Fruit fly (Drosophila melanogaster) whole organism, prepupa: ENCODE results near the gene Fntb.

Experiments used
- Blimp-1 ChIP-seq: fragments of 200-800 bp; sonication (Bioruptor generic); optimal IDR thresholded peaks from 3 replicates; lab custom pipeline; 2017; ENCODE audit warnings: missing biosample characterization, missing genetic modification characterization, mild to moderate bottlenecking, moderate library complexity, missing genetic modification reagents
- CG10669 ChIP-seq: fragments of 200-800 bp; sonication (Bioruptor generic); optimal IDR thresholded peaks from 3 replicates; lab custom pipeline; 2018; ENCODE audit warnings: missing biosample characterization, mild to moderate bottlenecking, missing genetic modification characterization, moderate library complexity
- CG11294 ChIP-seq: fragments of 200-800 bp; sonication (Bioruptor generic); IDR thresholded peaks from 2 replicates; pipeline ENCODE4 v1.3.6; 2022; ENCODE audit warnings: missing biosample characterization, missing genetic modification characterization
- CG1621 ChIP-seq: fragments of 200-800 bp; sonication (Bioruptor generic); optimal IDR thresholded peaks from 3 replicates; lab custom pipeline; 2018; ENCODE audit warnings: missing biosample characterization, mild to moderate bottlenecking, missing genetic modification characterization
- CG31627 ChIP-seq: fragments of 200-800 bp; sonication (Bioruptor generic); optimal IDR thresholded peaks from 3 replicates; lab custom pipeline; 2016; ENCODE audit warnings: missing biosample characterization, missing genetic modification characterization
- CG4318 ChIP-seq: fragments of 200-800 bp; sonication (Bioruptor generic); optimal IDR thresholded peaks from 3 replicates; lab custom pipeline; 2017; ENCODE audit warnings: missing biosample characterization, mild to moderate bottlenecking, missing genetic modification characterization
- CG6276 ChIP-seq: fragments of 200-800 bp; sonication (Bioruptor generic); optimal IDR thresholded peaks from 2 replicates; lab custom pipeline; 2017; ENCODE audit warnings: missing biosample characterization, mild to moderate bottlenecking, missing genetic modification characterization
- CG6792 ChIP-seq: fragments of 200-800 bp; sonication (Bioruptor generic); optimal IDR thresholded peaks from 3 replicates; lab custom pipeline; 2016; ENCODE audit warnings: missing biosample characterization, missing genetic modification characterization
- CG6808 ChIP-seq: fragments of 200-800 bp; sonication (Bioruptor generic); optimal IDR thresholded peaks from 3 replicates; lab custom pipeline; 2017; ENCODE audit warnings: missing biosample characterization, missing genetic modification characterization, mild to moderate bottlenecking, moderate library complexity, missing genetic modification reagents
- CG6854 ChIP-seq: fragments of 200-800 bp; sonication (Bioruptor generic); optimal IDR thresholded peaks from 2 replicates; lab custom pipeline; 2017; ENCODE audit warnings: missing biosample characterization, mild to moderate bottlenecking, missing genetic modification characterization
- Eip78C ChIP-seq: fragments of 200-800 bp; sonication (Bioruptor generic); peaks from one replicate; lab custom pipeline; 2016; ENCODE audit warnings: missing biosample characterization, missing genetic modification characterization
- Ets21C ChIP-seq: fragments of 200-800 bp; sonication (Bioruptor generic); optimal IDR thresholded peaks from 3 replicates; lab custom pipeline; 2016; ENCODE audit warnings: missing biosample characterization, missing genetic modification characterization
- Ets96B ChIP-seq: fragments of 200-800 bp; optimal IDR thresholded peaks from 2 replicates; lab custom pipeline; 2019; ENCODE audit warnings: missing biosample characterization, mild to moderate bottlenecking, missing genetic modification characterization, moderate library complexity
- Gug ChIP-seq: fragments of 200-800 bp; sonication (Bioruptor generic); IDR thresholded peaks from 2 replicates; pipeline ENCODE4 v1.3.6; 2022; ENCODE audit warnings: missing biosample characterization, missing genetic modification characterization
- Hr4 ChIP-seq: fragments of 200-800 bp; sonication (Bioruptor generic); optimal IDR thresholded peaks from 3 replicates; lab custom pipeline; 2016; ENCODE audit warnings: missing biosample characterization, missing genetic modification characterization
- Lpt ChIP-seq: fragments of 200-800 bp; sonication (Bioruptor generic); optimal IDR thresholded peaks from 3 replicates; lab custom pipeline; 2016; ENCODE audit warnings: missing biosample characterization, missing genetic modification characterization
- Met ChIP-seq: fragments of 200-800 bp; sonication (Bioruptor generic); optimal IDR thresholded peaks from 3 replicates; lab custom pipeline; 2016; ENCODE audit warnings: missing biosample characterization, missing genetic modification characterization
- OdsH ChIP-seq: fragments of 200-800 bp; sonication (Bioruptor generic); optimal IDR thresholded peaks from 3 replicates; lab custom pipeline; 2016; ENCODE audit warnings: missing biosample characterization, missing genetic modification characterization
- Smox ChIP-seq: fragments of 200-800 bp; sonication (Bioruptor generic); optimal IDR thresholded peaks from 3 replicates; lab custom pipeline; 2016; ENCODE audit warnings: missing biosample characterization, missing genetic modification characterization
- cyc ChIP-seq: fragments of 200-800 bp; sonication (Bioruptor generic); optimal IDR thresholded peaks from 3 replicates; lab custom pipeline; 2016; ENCODE audit warnings: missing biosample characterization, missing genetic modification characterization
- dsx ChIP-seq: fragments of 200-800 bp; optimal IDR thresholded peaks from 3 replicates; lab custom pipeline; 2019; ENCODE audit warnings: missing biosample characterization, mild to moderate bottlenecking, missing genetic modification characterization, moderate library complexity; ENCODE audit not compliant: poor library complexity, severe bottlenecking
- eg ChIP-seq: fragments of 200-800 bp; sonication (Bioruptor generic); IDR thresholded peaks from 3 replicates; pipeline ENCODE4 v1.3.6; 2022; ENCODE audit warnings: missing biosample characterization, missing genetic modification characterization
- esn ChIP-seq: fragments of 200-800 bp; sonication (Bioruptor generic); optimal IDR thresholded peaks from 2 replicates; lab custom pipeline; 2016; ENCODE audit warnings: missing biosample characterization, mild to moderate bottlenecking, missing genetic modification characterization, moderate library complexity
- fd59A ChIP-seq: fragments of 200-800 bp; sonication (Bioruptor generic); optimal IDR thresholded peaks from 2 replicates; lab custom pipeline; 2017; ENCODE audit warnings: missing biosample characterization, mild to moderate bottlenecking, missing genetic modification characterization, missing genetic modification reagents
- lz ChIP-seq: fragments of 200-800 bp; sonication (Bioruptor generic); optimal IDR thresholded peaks from 3 replicates; lab custom pipeline; 2016; ENCODE audit warnings: missing biosample characterization, missing genetic modification characterization
- net ChIP-seq: fragments of 200-800 bp; sonication (Bioruptor generic); optimal IDR thresholded peaks from 3 replicates; lab custom pipeline; 2016; ENCODE audit warnings: missing biosample characterization, missing genetic modification characterization
- pdm3 ChIP-seq: fragments of 200-800 bp; sonication (Bioruptor generic); optimal IDR thresholded peaks from 3 replicates; lab custom pipeline; 2016; ENCODE audit warnings: missing biosample characterization, missing genetic modification characterization
- spab ChIP-seq: fragments of 200-800 bp; sonication (Bioruptor generic); optimal IDR thresholded peaks from 2 replicates; lab custom pipeline; 2017; ENCODE audit warnings: missing biosample characterization, mild to moderate bottlenecking, missing genetic modification characterization, missing genetic modification reagents
- ss ChIP-seq, 2 experiments: fragments of 200-800 bp; sonication (Bioruptor generic); optimal IDR thresholded peaks; 2 replicates in 1 of 2; 3 replicates in 1 of 2; lab custom pipeline; 2017 to 2018; ENCODE audit warnings: mild to moderate bottlenecking in 2 of 2, missing biosample characterization in 2 of 2, missing genetic modification characterization in 2 of 2, moderate library complexity in 1 of 2
- svp ChIP-seq: fragments of 200-800 bp; sonication (Bioruptor generic); peaks from one replicate; lab custom pipeline; 2016; ENCODE audit warnings: missing biosample characterization, missing genetic modification characterization
- topi ChIP-seq: fragments of 200-800 bp; sonication (Bioruptor generic); optimal IDR thresholded peaks from 3 replicates; lab custom pipeline; 2016; ENCODE audit warnings: missing biosample characterization, missing genetic modification characterization
- vri ChIP-seq: fragments of 200-800 bp; sonication (Bioruptor generic); optimal IDR thresholded peaks from 3 replicates; lab custom pipeline; 2016; ENCODE audit warnings: missing biosample characterization, mild to moderate bottlenecking, missing genetic modification characterization

The Fntb gene

DNA sequence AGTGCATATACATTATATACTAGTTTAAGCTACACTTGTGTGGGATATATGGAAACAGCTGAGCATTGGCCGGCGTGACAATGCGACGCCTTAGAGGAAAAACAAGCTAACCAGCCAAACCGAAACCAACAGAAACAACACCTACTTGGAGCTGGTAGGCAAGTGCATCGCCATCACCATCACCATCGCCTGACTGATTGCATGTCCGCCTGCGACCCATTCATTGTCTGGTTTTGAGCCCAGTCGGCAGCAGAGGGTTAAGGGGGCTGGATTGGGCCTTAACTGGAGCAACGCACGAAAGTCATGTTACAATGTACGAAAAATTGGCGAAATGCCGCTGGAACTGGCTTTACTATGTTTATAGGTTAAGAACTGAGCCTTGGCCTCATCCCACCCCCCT lies 45.8 kb upstream of the Fntb start:
- TF ChIP-seq CG6854 (GFP tag; lab: Kevin White, UChicago) (no peak), CG6792 (GFP tag; lab: Kevin White, UChicago) (no peak), cyc (no peak), ss (GFP tag; optimal IDR thresholded peaks at IDR 0.05; lab: Kevin White, UChicago) (peak; percentile 17 to 94), esn (GFP tag; lab: Kevin White, UChicago) (no peak), dsx (GFP tag; lab: Kevin White, UChicago) (peak; percentile 17)

DNA sequence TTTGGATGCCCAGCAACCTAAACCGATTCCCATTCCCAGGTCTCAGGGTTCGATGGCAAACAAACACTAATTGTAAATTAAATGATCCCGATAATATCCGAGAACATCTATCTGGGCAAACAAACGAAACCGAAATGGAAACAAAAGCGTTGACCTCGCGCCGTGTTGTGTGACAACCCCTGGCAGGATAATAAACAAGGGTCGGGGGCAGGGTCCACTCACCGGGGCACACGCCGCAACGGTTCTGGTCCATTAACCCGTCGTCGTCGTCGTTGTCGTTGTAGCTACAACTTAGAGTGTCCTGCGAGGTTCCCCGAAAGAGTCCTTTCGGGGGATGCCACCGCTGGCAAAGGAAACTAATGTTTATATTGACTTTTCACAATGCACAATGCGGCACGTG lies 43.7 kb upstream of the Fntb start:
- TF ChIP-seq Smox (no peak), topi (no peak), CG6808 (GFP tag; lab: Kevin White, UChicago) (no peak), Hr4 (GFP tag; lab: Kevin White, UChicago) (no peak), ss (GFP tag; optimal IDR thresholded peaks at IDR 0.05; lab: Kevin White, UChicago) (no peak), CG1621 (tag; lab: Kevin White, UChicago) (no peak), spab (GFP tag; lab: Kevin White, UChicago) (no peak), Gug (no peak), Ets96B (no peak), eg (GFP tag; lab: Robert Waterston, UW) (no peak), Ets21C (GFP tag; lab: Kevin White, UChicago) (no peak), CG10669 (GFP tag; lab: Kevin White, UChicago) (no peak), Blimp-1 (no peak), CG11294 (GFP tag; lab: Robert Waterston, UW) (no peak)

DNA sequence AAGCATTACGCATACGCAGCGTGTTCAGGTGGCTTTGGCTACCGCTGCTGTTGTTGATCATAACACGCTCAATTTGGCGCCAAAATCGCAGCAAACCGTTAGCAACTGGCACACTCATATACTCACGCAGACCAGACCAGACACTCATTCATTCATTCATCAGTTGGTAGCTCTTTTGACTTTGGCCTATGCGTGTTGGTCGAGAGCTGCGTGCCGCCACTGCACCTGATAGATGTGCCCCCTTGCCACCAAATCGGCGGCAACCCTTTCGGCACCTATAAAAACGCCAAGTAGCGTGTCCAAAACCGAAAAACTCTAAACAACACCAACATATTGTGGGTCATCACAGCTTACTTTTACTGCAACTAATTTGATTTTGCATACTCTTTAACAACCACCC lies 38.3 kb upstream of the Fntb start:
- peak; percentile 44 to 97 for TF ChIP-seq ss (GFP tag; optimal IDR thresholded peaks at IDR 0.05; lab: Kevin White, UChicago)
- no peak for TF ChIP-seq Ets96B
- TF ChIP-seq, all 60 proteins: peak for 1

DNA sequence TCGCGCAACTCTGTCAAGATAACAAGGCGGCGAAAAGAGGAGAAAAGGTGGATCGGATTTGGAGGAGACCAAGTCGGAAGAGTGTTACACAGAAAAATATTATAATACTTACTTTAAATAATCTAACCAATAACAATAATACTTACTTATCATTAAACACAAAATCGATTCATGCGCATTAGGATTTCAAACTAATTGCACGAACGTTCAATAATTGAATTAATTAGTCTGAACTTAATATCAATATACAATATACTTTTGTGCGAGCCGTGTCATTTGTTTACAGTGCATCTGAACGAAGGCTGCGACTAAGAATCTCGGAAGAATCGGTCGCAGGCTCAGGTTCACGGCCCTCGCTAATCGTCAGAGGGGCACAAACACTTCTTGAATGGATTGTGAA lies 37.4 kb upstream of the Fntb start:
- TF ChIP-seq Met (peak; percentile 41), Eip78C (GFP tag; lab: Kevin White, UChicago) (no peak), cyc (no peak), topi (no peak), vri (GFP tag; lab: Kevin White, UChicago) (peak; percentile 35), fd59A (no peak), CG4318 (GFP tag; lab: Kevin White, UChicago) (no peak), OdsH (no peak), net (GFP tag; lab: Kevin White, UChicago) (no peak), lz (peak; percentile 4), Smox (peak; percentile 34), Lpt (GFP tag; lab: Kevin White, UChicago) (no peak), svp (GFP tag; lab: Kevin White, UChicago) (peak; percentile 61), CG10669 (GFP tag; lab: Kevin White, UChicago) (no peak), CG31627 (GFP tag; lab: Kevin White, UChicago) (no peak), pdm3 (no peak), Hr4 (GFP tag; lab: Kevin White, UChicago) (no peak)

DNA sequence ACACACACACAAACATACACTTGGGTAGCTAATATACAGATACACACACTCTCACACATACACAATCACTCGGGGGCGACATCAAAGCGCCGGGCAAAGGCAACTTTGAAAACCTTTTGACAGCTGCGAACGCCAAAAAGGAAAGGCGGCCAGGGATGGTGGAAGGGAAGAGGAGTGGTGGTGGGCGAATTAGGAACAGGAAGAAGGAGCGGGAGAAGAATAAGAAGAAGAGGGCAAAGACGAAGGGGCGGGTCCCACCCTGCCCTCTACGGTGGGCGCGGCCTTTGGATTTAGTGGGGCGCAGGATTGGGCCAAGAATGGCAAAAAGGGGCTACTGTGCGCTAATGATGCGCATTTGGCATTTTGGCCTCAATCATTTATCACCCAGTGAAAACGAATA lies 36.2 kb upstream of the Fntb start:
- peak; percentile 32 for TF ChIP-seq svp (GFP tag; lab: Kevin White, UChicago)
- no peak for TF ChIP-seq CG6276 (GFP tag; lab: Kevin White, UChicago)
